Fruit fly (Drosophila melanogaster) S2 (cell line): ENCODE results near the gene CG18599.

ENCODE experiments used
- CG8478 ChIP-seq: fragments of >200 bp; optimal IDR thresholded peaks from 2 replicates; lab custom pipeline; 2018
- CTCF ChIP-seq, 2 experiments: fragments of >200 bp; optimal IDR thresholded peaks; 2 replicates each; lab custom pipeline; 2018

DNA sequence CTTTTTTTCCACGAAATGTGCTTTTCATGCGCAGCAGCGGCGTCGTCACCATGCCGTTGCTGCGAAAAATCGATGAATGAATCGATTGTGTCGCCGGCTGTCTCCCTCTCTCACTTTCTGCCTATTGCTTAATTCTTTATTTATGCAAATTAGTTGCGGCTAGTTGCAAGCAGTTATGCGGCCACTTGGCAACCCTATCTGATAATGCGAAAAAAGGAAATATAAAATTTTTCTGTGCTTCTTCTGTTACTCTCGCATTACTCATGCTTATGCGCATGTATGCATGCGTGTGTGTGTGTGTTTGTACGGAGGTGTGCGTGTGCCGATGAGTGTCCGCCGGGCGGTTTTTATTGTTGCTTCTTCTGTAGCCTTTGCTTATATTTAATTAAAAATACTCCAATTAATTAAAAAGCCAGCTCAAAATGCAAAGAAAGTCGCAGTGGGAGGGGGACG is 23.8 kb upstream of the CG18599 start:
- TF ChIP-seq CTCF (optimal IDR thresholded peaks at IDR 0.05; lab: Kevin White, UChicago) (no peak), CG8478 (lab: Kevin White, UChicago) (no peak)
